Fruit fly (Drosophila melanogaster): ENCODE results near the gene CG11109.

CG11109 gene

DNA sequence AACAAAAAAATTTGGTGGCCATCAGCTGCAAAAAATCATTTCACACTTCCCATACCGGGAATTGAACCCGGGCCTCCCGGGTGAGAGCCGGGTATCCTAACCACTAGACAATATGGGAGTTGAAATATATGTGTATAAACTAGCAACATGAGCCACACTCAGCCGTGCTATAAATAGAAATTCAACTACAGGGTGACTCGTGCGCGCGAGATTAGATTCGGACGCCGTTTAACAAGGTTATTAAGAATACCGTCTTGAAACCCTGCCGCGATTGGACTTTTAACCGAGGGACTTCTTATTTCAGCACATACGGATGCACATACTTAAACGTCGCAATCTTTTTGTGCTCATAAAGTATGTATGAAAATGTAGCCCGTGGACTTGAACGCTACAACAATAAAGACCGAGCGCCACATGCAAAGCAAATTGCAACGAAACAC lies 24.3 kb upstream of the CG11109 start (continued):
- TF ChIP-seq Smox (GFP tag; optimal IDR thresholded peaks at IDR 0.05) (no peak), Met (GFP tag; optimal IDR thresholded peaks at IDR 0.05) (peak; percentile 20), Eip75B (GFP tag; optimal IDR thresholded peaks at IDR 0.05) (no peak), fd85E (GFP tag; optimal IDR thresholded peaks at IDR 0.05) (no peak), CG11762 (GFP tag; optimal IDR thresholded peaks at IDR 0.05; ENCODE audit: insufficient read depth) (no peak), CG6276 (GFP tag; optimal IDR thresholded peaks at IDR 0.05) (peak; percentile 32), Sox15 (GFP tag; optimal IDR thresholded peaks at IDR 0.05) (no peak)

DNA sequence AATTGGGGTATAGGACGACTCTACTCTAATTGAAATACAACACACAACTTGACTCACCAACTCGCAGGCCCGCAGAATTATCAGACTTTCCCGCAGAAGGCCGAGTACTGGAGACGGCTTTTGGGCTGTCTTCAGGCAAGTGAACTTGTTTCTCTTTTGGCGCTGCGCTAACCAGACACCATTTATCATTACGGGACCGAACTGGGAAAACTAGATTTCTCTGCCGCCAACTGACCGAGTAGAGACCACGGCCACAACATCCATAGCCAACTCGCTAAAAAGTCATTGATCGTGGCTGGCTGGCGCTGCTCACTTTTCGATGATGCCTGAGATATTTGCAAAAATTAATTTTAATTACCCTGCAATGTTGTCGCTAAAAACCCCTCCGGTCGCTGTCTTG lies 23.1 kb upstream of the CG11109 start:
- peak; percentile 86 for TF ChIP-seq dsx (GFP tag; optimal IDR thresholded peaks at IDR 0.05; ENCODE audit: poor library complexity, severe bottlenecking)
- TF ChIP-seq fd59A (GFP tag; optimal IDR thresholded peaks at IDR 0.05): no peak
- TF ChIP-seq CG11762 (GFP tag; optimal IDR thresholded peaks at IDR 0.05; ENCODE audit: insufficient read depth): no peak
- TF ChIP-seq topi (GFP tag; optimal IDR thresholded peaks at IDR 0.05): no peak

DNA sequence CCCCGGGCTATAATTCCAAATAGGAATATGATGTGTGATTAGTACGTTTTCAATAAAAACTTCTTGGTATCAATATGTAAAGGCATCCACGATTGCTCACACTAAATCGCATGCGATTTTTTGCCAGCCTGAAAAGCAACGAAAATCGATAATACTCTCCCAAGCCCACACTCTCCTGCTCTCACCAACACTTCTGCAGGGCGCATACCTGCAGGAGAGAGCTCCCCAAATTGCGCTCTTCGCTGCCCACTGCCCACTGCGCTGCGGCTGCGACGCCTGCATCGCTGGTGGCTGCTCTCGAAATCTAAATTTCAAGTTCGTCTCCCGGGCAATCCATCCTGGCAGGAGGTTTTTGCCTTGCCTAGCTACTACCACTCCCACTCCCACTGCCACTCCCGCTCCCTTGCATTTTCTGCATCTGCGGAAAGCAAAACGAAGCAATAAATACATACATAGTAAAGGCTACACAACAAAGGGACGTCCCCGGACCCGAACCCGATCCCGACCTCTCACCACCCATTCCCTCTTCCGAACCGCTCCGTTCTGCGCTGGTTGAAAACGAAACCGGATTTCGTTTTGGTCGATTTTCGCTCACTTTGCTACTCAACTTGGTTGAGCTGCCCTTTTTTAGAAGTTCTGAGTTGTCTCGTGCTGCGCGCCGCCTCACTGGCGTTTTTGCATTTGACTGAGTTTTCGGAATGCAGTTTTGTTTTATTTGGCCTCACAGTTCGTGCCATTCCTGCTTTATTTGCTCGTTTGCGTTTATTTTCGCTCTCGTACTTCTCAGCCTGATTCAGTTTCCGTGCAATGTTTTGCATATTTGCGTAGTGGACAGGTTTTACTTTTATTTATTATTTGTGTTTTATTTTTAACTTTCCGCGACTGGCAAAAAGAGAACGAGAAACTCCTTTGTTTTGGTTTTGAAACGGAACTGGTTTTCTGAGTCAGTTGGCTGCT lies 20.6 kb upstream of the CG11109 start:
- TF ChIP-seq CG15336 (GFP tag; IDR thresholded peaks at IDR 0.05): peak; percentile 38; the same call in 1 of the 2 replicates
- peak; percentile 78 for TF ChIP-seq svp (GFP tag)
- TF ChIP-seq CG6808 (GFP tag; optimal IDR thresholded peaks at IDR 0.05): peak; percentile 96
- peak; percentile 50 to 54 for TF ChIP-seq salr (GFP tag; optimal IDR thresholded peaks at IDR 0.05)
- TF ChIP-seq CG11762 (GFP tag; optimal IDR thresholded peaks at IDR 0.05; ENCODE audit: insufficient read depth): peak; percentile 1
- peak; percentile 77 for TF ChIP-seq CG3032 (tag; optimal IDR thresholded peaks at IDR 0.05)
- peak; percentile 26 for TF ChIP-seq topi (GFP tag; optimal IDR thresholded peaks at IDR 0.05)
- TF ChIP-seq CG3919 (GFP tag; optimal IDR thresholded peaks at IDR 0.05): peak; percentile 64
- TF ChIP-seq Sox14 (GFP tag; optimal IDR thresholded peaks at IDR 0.05): peak; percentile 83
- TF ChIP-seq CG4318 (GFP tag; optimal IDR thresholded peaks at IDR 0.05): no peak
- TF ChIP-seq CG34406 (GFP tag; optimal IDR thresholded peaks at IDR 0.05): peak; percentile 61
- TF ChIP-seq Eip78C (GFP tag): peak; percentile 89
- TF ChIP-seq fkh (GFP tag; optimal IDR thresholded peaks at IDR 0.05): no peak
- peak; percentile 22 for TF ChIP-seq CG8319 (GFP tag; optimal IDR thresholded peaks at IDR 0.05)
- peak; percentile 90 for TF ChIP-seq CG6854 (GFP tag; optimal IDR thresholded peaks at IDR 0.05)
- TF ChIP-seq eg (GFP tag; IDR thresholded peaks at IDR 0.05): 0 out of 3 replicates have a peak, but pooled peaks have one; percentile 43
- TF ChIP-seq CG7368 (GFP tag; optimal IDR thresholded peaks at IDR 0.05): peak; percentile 52
- TF ChIP-seq fd85E (GFP tag; optimal IDR thresholded peaks at IDR 0.05): peak; percentile 41
- peak; percentile 72 for TF ChIP-seq Sox102F (GFP tag; optimal IDR thresholded peaks at IDR 0.05)
- TF ChIP-seq Sox15 (GFP tag; optimal IDR thresholded peaks at IDR 0.05): no peak
- TF ChIP-seq CG32006 (GFP tag; optimal IDR thresholded peaks at IDR 0.05): peak; percentile 21
- TF ChIP-seq CG31627 (GFP tag; optimal IDR thresholded peaks at IDR 0.05): no peak
- TF ChIP-seq pdm3 (GFP tag; optimal IDR thresholded peaks at IDR 0.05): peak; percentile 58
- TF ChIP-seq CG1621 (tag; optimal IDR thresholded peaks at IDR 0.05): peak; percentile 85
- peak; percentile 96 for TF ChIP-seq CG9139 (GFP tag; optimal IDR thresholded peaks at IDR 0.05)
- TF ChIP-seq CG6792 (GFP tag; optimal IDR thresholded peaks at IDR 0.05): peak; percentile 18
- TF ChIP-seq Ets21C (GFP tag; optimal IDR thresholded peaks at IDR 0.05): no peak
- peak; percentile 84 for TF ChIP-seq CG16779 (tag; optimal IDR thresholded peaks at IDR 0.05)
- no peak for TF ChIP-seq Smox (GFP tag; optimal IDR thresholded peaks at IDR 0.05)
- TF ChIP-seq CG11294 (GFP tag; IDR thresholded peaks at IDR 0.05): no peak
- peak; percentile 97 for TF ChIP-seq Blimp-1 (GFP tag; optimal IDR thresholded peaks at IDR 0.05)
- TF ChIP-seq acj6 (GFP tag; optimal IDR thresholded peaks at IDR 0.05): peak; percentile 6
- peak; percentile 14 for TF ChIP-seq Eip93F (GFP tag; optimal IDR thresholded peaks at IDR 0.05)
- TF ChIP-seq Met (GFP tag; optimal IDR thresholded peaks at IDR 0.05): peak; percentile 34
- TF ChIP-seq spab (GFP tag; optimal IDR thresholded peaks at IDR 0.05): peak; percentile 92
- TF ChIP-seq CG11902 (GFP tag; optimal IDR thresholded peaks at IDR 0.05): no peak
- TF ChIP-seq fd59A (GFP tag; optimal IDR thresholded peaks at IDR 0.05): peak; percentile 61
- TF ChIP-seq Lpt (GFP tag; optimal IDR thresholded peaks at IDR 0.05): peak; percentile 78
- TF ChIP-seq CG6163 (GFP tag; IDR thresholded peaks at IDR 0.05): peak; percentile 79; the same call in 2 of the 3 replicates
- TF ChIP-seq CG10669 (GFP tag; optimal IDR thresholded peaks at IDR 0.05): peak; percentile 85
- no peak for TF ChIP-seq Hr39 (GFP tag; optimal IDR thresholded peaks at IDR 0.05)
